Worm (Caenorhabditis elegans): ENCODE measurements around the gene ZC449.1.

Gene ZC449.1

ce11 chrX:5027923-5028592 lies 3.8 kb downstream of the ZC449.1 start:
- TF ChIP-seq hnd-1 (tag; optimal IDR thresholded peaks at IDR 0.05) (no peak), scrt-1 (GFP tag; IDR thresholded peaks at IDR 0.05) (no peak), ceh-13 (GFP tag; optimal IDR thresholded peaks at IDR 0.05) (no peak), B0310.2 (tag; optimal IDR thresholded peaks at IDR 0.05) (no peak), flt-1 (GFP tag; IDR thresholded peaks at IDR 0.05) (no peak), ceh-36 (tag; optimal IDR thresholded peaks at IDR 0.05) (no peak), tra-4 (tag; optimal IDR thresholded peaks at IDR 0.05) (no peak), tbx-11 (GFP tag; IDR thresholded peaks at IDR 0.05) (no peak), hmbx-1 (tag; optimal IDR thresholded peaks at IDR 0.05) (no peak)

DNA sequence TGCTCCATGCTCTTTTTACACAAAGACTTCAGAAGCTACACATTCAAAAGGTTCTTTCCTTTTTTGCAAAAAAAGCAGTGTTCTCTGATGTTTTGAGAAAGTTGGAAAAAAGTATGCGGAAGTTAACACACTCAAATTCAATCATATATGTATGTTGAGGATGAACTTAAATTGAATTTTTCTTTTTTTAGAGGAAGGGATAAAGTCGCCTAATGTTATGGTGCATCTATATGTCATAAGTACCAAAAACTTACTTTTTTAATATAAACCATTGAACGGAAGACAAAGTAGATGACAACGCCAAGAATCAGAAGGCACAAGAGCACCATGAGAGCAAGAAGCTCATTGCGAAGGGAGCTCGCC lies 4.4 kb downstream of the ZC449.1 start:
- TF ChIP-seq flt-1 (GFP tag; IDR thresholded peaks at IDR 0.05) (no peak), scrt-1 (GFP tag; IDR thresholded peaks at IDR 0.05) (no peak), tra-4 (tag; optimal IDR thresholded peaks at IDR 0.05) (no peak), tbx-11 (GFP tag; IDR thresholded peaks at IDR 0.05) (no peak), hnd-1 (tag; optimal IDR thresholded peaks at IDR 0.05) (no peak), tbx-37 (GFP tag; conservative IDR thresholded peaks at IDR 0.05) (no peak), ceh-36 (tag; optimal IDR thresholded peaks at IDR 0.05) (no peak), ama-1 (optimal IDR thresholded peaks at IDR 0.05) (no peak), hmg-4 (GFP tag; optimal IDR thresholded peaks at IDR 0.05) (no peak)

DNA sequence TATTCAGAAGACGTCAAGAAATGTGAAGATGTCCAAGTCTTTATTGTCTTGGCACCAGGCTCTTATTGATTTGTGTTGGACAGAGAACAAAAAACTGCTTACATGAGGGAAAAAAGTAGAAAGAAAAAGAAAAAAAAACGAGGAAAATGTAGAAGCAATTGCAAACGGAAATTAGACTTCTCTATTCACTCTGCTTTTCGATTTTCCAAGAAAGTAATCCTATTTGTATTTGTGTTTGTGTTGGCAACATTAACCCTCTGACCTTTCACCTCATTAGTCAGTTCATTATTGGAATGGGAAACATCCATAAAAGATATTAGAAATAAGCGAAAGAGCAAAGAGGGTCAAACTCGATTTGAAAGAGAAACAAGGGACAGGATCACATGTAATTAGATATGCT lies 7.5 kb downstream of the ZC449.1 start:
- TF ChIP-seq hmg-4 (GFP tag; optimal IDR thresholded peaks at IDR 0.05) (no peak), ets-7 (tag; optimal IDR thresholded peaks at IDR 0.05) (no peak), aly-1 (tag; optimal IDR thresholded peaks at IDR 0.05) (no peak), flt-1 (GFP tag; IDR thresholded peaks at IDR 0.05) (no peak), ceh-36 (tag; optimal IDR thresholded peaks at IDR 0.05) (no peak), tra-4 (tag; optimal IDR thresholded peaks at IDR 0.05) (no peak), F13C5.2 (tag; optimal IDR thresholded peaks at IDR 0.05) (no peak), sea-1 (GFP tag; conservative IDR thresholded peaks at IDR 0.05) (no peak), hmbx-1 (tag; optimal IDR thresholded peaks at IDR 0.05) (no peak), tbx-11 (GFP tag; IDR thresholded peaks at IDR 0.05) (no peak), hnd-1 (tag; optimal IDR thresholded peaks at IDR 0.05) (no peak), ama-1 (optimal IDR thresholded peaks at IDR 0.05) (no peak)

DNA sequence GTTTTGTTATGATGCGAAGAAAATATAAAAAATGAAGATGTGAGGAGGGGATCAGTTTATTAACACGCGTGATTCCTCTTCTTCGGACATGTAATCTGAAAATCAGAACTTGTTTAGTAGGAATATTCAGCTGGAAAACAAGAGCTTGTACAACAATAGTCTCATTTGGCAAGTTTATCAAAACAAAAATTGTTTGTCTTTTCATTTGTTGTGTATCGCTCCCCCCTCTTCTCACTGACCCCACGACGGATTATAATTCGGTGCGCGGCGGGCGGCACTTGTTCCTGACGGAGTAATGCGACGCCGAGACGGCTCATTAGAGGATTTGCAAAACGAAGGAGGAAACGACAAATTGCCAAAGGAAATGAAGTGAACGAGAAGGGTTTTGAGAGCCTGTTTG lies 9.6 kb downstream of the ZC449.1 start, which contains the start of gene ZC449.4:
TSS of gene ZC449.4 (minus strand) at position 101 of the 400 bp plus-strand sequence.
- TF ChIP-seq ceh-13 (GFP tag; optimal IDR thresholded peaks at IDR 0.05): no peak
- TF ChIP-seq aly-1 (tag; optimal IDR thresholded peaks at IDR 0.05): no peak
- no peak for TF ChIP-seq ets-7 (tag; optimal IDR thresholded peaks at IDR 0.05)
- no peak for TF ChIP-seq B0310.2 (tag; optimal IDR thresholded peaks at IDR 0.05)
- no peak for TF ChIP-seq ama-1 (optimal IDR thresholded peaks at IDR 0.05)
- TF ChIP-seq hmg-4 (GFP tag; optimal IDR thresholded peaks at IDR 0.05): no peak
- TF ChIP-seq sea-1 (GFP tag; conservative IDR thresholded peaks at IDR 0.05): no peak
- TF ChIP-seq scrt-1 (GFP tag; IDR thresholded peaks at IDR 0.05): no peak
- TF ChIP-seq tbx-37 (GFP tag; conservative IDR thresholded peaks at IDR 0.05): no peak
- no peak for TF ChIP-seq flt-1 (GFP tag; IDR thresholded peaks at IDR 0.05)
- no peak for TF ChIP-seq ceh-36 (tag; optimal IDR thresholded peaks at IDR 0.05)
- no peak for TF ChIP-seq pes-1 (GFP tag; IDR thresholded peaks at IDR 0.05)
- no peak for TF ChIP-seq F13C5.2 (tag; optimal IDR thresholded peaks at IDR 0.05)
- TF ChIP-seq tbx-11 (GFP tag; IDR thresholded peaks at IDR 0.05): no peak
- no peak for TF ChIP-seq hnd-1 (tag; optimal IDR thresholded peaks at IDR 0.05)
- no peak for TF ChIP-seq tra-4 (tag; optimal IDR thresholded peaks at IDR 0.05)
- TF ChIP-seq hmbx-1 (tag; optimal IDR thresholded peaks at IDR 0.05): no peak

DNA sequence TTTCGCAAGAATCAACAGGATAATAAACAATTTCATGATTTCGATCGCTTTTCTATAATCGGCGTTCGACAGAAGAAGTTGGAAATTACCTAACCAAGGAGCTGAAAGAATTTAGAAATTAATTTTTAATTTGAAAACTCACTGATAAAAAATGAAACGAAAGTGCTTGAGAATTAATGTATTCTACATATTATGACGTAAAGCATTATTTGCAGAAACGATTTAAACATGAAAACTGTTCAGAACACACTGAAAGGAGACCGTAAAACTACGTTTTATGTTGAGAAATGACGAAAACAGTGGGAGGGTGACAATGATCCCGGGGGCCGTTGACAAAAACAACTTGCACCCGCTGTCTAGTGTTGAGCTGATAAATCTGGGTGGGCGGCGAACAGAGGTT lies 13.5 kb downstream of the ZC449.1 start, which contains the start of gene ZC449.5:
TSS of gene ZC449.5 (minus strand) at position 101 of the 400 bp plus-strand sequence.
- TF ChIP-seq pes-1 (GFP tag; IDR thresholded peaks at IDR 0.05) (no peak), sea-1 (GFP tag; conservative IDR thresholded peaks at IDR 0.05) (no peak), aly-1 (tag; optimal IDR thresholded peaks at IDR 0.05) (no peak), ceh-13 (GFP tag; optimal IDR thresholded peaks at IDR 0.05) (no peak), hmbx-1 (tag; optimal IDR thresholded peaks at IDR 0.05) (no peak)

ce11 chrX:5038812-5039211 lies 14.6 kb downstream of the ZC449.1 start:
- no peak for TF ChIP-seq ceh-36 (tag; optimal IDR thresholded peaks at IDR 0.05)
- no peak for TF ChIP-seq hnd-1 (tag; optimal IDR thresholded peaks at IDR 0.05)
- TF ChIP-seq ama-1 (optimal IDR thresholded peaks at IDR 0.05): no peak
- TF ChIP-seq aly-1 (tag; optimal IDR thresholded peaks at IDR 0.05): no peak
- no peak for TF ChIP-seq tra-4 (tag; optimal IDR thresholded peaks at IDR 0.05)
- no peak for TF ChIP-seq hmg-4 (GFP tag; optimal IDR thresholded peaks at IDR 0.05)
- TF ChIP-seq tbx-37 (GFP tag; conservative IDR thresholded peaks at IDR 0.05): no peak
- TF ChIP-seq pes-1 (GFP tag; IDR thresholded peaks at IDR 0.05): no peak
- no peak for TF ChIP-seq scrt-1 (GFP tag; IDR thresholded peaks at IDR 0.05)
- no peak for TF ChIP-seq ets-7 (tag; optimal IDR thresholded peaks at IDR 0.05)
- no peak for TF ChIP-seq ceh-13 (GFP tag; optimal IDR thresholded peaks at IDR 0.05)
- TF ChIP-seq hmbx-1 (tag; optimal IDR thresholded peaks at IDR 0.05): no peak
- no peak for TF ChIP-seq sea-1 (GFP tag; conservative IDR thresholded peaks at IDR 0.05)
- no peak for TF ChIP-seq tbx-11 (GFP tag; IDR thresholded peaks at IDR 0.05)
- no peak for TF ChIP-seq B0310.2 (tag; optimal IDR thresholded peaks at IDR 0.05)
- no peak for TF ChIP-seq flt-1 (GFP tag; IDR thresholded peaks at IDR 0.05)
- no peak for TF ChIP-seq F13C5.2 (tag; optimal IDR thresholded peaks at IDR 0.05)

ce11 chrX:5040038-5040437 lies 15.8 kb downstream of the ZC449.1 start:
- TF ChIP-seq sea-1 (GFP tag; conservative IDR thresholded peaks at IDR 0.05) (no peak), B0310.2 (tag; optimal IDR thresholded peaks at IDR 0.05) (no peak), hnd-1 (tag; optimal IDR thresholded peaks at IDR 0.05) (no peak), ama-1 (optimal IDR thresholded peaks at IDR 0.05) (no peak), ets-7 (tag; optimal IDR thresholded peaks at IDR 0.05) (no peak), scrt-1 (GFP tag; IDR thresholded peaks at IDR 0.05) (no peak), ceh-13 (GFP tag; optimal IDR thresholded peaks at IDR 0.05) (no peak), ceh-36 (tag; optimal IDR thresholded peaks at IDR 0.05) (no peak), hmg-4 (GFP tag; optimal IDR thresholded peaks at IDR 0.05) (no peak), flt-1 (GFP tag; IDR thresholded peaks at IDR 0.05) (no peak), pes-1 (GFP tag; IDR thresholded peaks at IDR 0.05) (no peak), tbx-11 (GFP tag; IDR thresholded peaks at IDR 0.05) (no peak), tbx-37 (GFP tag; conservative IDR thresholded peaks at IDR 0.05) (no peak), tra-4 (tag; optimal IDR thresholded peaks at IDR 0.05) (no peak)
